Worm (Caenorhabditis elegans) whole organism, midembryonic: Measurements from ENCODE around the gene srbc-5.

Experiments used
- T22C8.4 ChIP-seq: fragments of 200-800 bp; sonication (Bioruptor generic); IDR thresholded peaks from 2 replicates; pipeline ENCODE4 v1.3.6; 2022; ENCODE audit warnings: missing genetic modification characterization, missing compliant biosample characterization
- cog-1 ChIP-seq: sonication (generic microtip); optimal IDR thresholded peaks from 2 replicates; lab custom pipeline; 2016; ENCODE audit warnings: missing genetic modification characterization, missing compliant biosample characterization
- flt-1 ChIP-seq: fragments of 200-800 bp; sonication (Bioruptor generic); IDR thresholded peaks from 2 replicates; pipeline ENCODE4 v1.3.6; 2022; ENCODE audit warnings: missing genetic modification characterization, missing compliant biosample characterization
- klf-2 ChIP-seq: fragments of 200-800 bp; sonication (Bioruptor generic); conservative IDR thresholded peaks from 2 replicates; pipeline ENCODE4 v1.3.6; 2022; ENCODE audit warnings: missing genetic modification reagents, missing genetic modification characterization, missing compliant biosample characterization
- med-1 ChIP-seq: sonication (generic microtip); optimal IDR thresholded peaks from 2 replicates; lab custom pipeline; 2017; ENCODE audit warnings: missing genetic modification characterization, mild to moderate bottlenecking, missing compliant biosample characterization, antibody characterized with exemption, missing genetic modification reagents; ENCODE audit not compliant: insufficient read depth
- ref-1 ChIP-seq: fragments of 200-800 bp; sonication (Bioruptor generic); conservative IDR thresholded peaks from 2 replicates; pipeline ENCODE4 v1.3.6; 2022; ENCODE audit warnings: missing genetic modification reagents, missing genetic modification characterization, missing compliant biosample characterization
- tab-1 ChIP-seq: fragments of 200-800 bp; sonication (Bioruptor generic); IDR thresholded peaks from 2 replicates; pipeline ENCODE4 v1.3.6; 2022; ENCODE audit warnings: missing genetic modification characterization, missing compliant biosample characterization
- ztf-23 ChIP-seq: fragments of 200-800 bp; sonication (Bioruptor generic); IDR thresholded peaks from 2 replicates; pipeline ENCODE4 v1.3.6; 2022; ENCODE audit warnings: missing genetic modification reagents, missing genetic modification characterization, missing compliant biosample characterization
- ztf-29 ChIP-seq: fragments of 200-800 bp; sonication (Bioruptor generic); IDR thresholded peaks from 2 replicates; pipeline ENCODE4 v1.3.6; 2022; ENCODE audit warnings: missing genetic modification reagents, missing genetic modification characterization, missing compliant biosample characterization

Gene srbc-5

ce11 chrV:3244703-3245102, 15.5 kb upstream of the srbc-5 start, which contains the start of gene srj-7:
Gene srj-7 (plus strand): TSS chrV:3245003.
- no peak for TF ChIP-seq med-1 (GFP tag; lab: Kevin White, UChicago)
- TF ChIP-seq tab-1 (GFP tag; lab: Robert Waterston, UW) = no peak

- no peak for TF ChIP-seq ztf-29 (GFP tag; lab: Robert Waterston, UW)
- TF ChIP-seq ref-1 (GFP tag; lab: Robert Waterston, UW) = no peak
- TF ChIP-seq T22C8.4 (GFP tag; lab: Robert Waterston, UW) = no peak
- TF ChIP-seq tab-1 (GFP tag; lab: Robert Waterston, UW) = no peak
- TF ChIP-seq klf-2 (GFP tag; lab: Robert Waterston, UW) = no peak
- TF ChIP-seq cog-1 (tag; lab: Kevin White, UChicago) = no peak
Measured at ce11 chrV:3247515-3247914, 12.7 kb upstream of the srbc-5 start, which contains the start of gene srj-8. Gene srj-8 (plus strand): TSS chrV:3247815.

- TF ChIP-seq flt-1 (no peak), tab-1 (GFP tag; lab: Robert Waterston, UW) (no peak), ztf-23 (GFP tag; lab: Robert Waterston, UW) (no peak), T22C8.4 (GFP tag; lab: Robert Waterston, UW) (no peak), med-1 (GFP tag; lab: Kevin White, UChicago) (no peak), ztf-29 (GFP tag; lab: Robert Waterston, UW) (no peak), ref-1 (GFP tag; lab: Robert Waterston, UW) (no peak), klf-2 (GFP tag; lab: Robert Waterston, UW) (no peak), cog-1 (tag; lab: Kevin White, UChicago) (no peak)
Measured at ce11 chrV:3250153-3250552, 10.0 kb upstream of the srbc-5 start, which contains the start of gene T28A11.13. Gene T28A11.13 (minus strand): TSS chrV:3250253.

- no peak for TF ChIP-seq tab-1 (GFP tag; lab: Robert Waterston, UW)
- TF ChIP-seq flt-1 = no peak
- no peak for TF ChIP-seq ztf-29 (GFP tag; lab: Robert Waterston, UW)
- TF ChIP-seq ref-1 (GFP tag; lab: Robert Waterston, UW) = no peak
- TF ChIP-seq ztf-23 (GFP tag; lab: Robert Waterston, UW) = no peak
- TF ChIP-seq T22C8.4 (GFP tag; lab: Robert Waterston, UW) = no peak
Measured at ce11 chrV:3256051-3256450, 4.1 kb upstream of the srbc-5 start, which contains the start of gene srt-63. Gene srt-63 (minus strand): TSS chrV:3256151.

ce11 chrV:3256809-3257208, 3.4 kb upstream of the srbc-5 start:
- no peak for TF ChIP-seq ztf-29 (GFP tag; lab: Robert Waterston, UW)
- TF ChIP-seq ztf-23 (GFP tag; lab: Robert Waterston, UW) = no peak
- TF ChIP-seq cog-1 (tag; lab: Kevin White, UChicago) = no peak
- no peak for TF ChIP-seq ref-1 (GFP tag; lab: Robert Waterston, UW)
- TF ChIP-seq klf-2 (GFP tag; lab: Robert Waterston, UW) = no peak
- no peak for TF ChIP-seq flt-1
- no peak for TF ChIP-seq med-1 (GFP tag; lab: Kevin White, UChicago)
- TF ChIP-seq tab-1 (GFP tag; lab: Robert Waterston, UW) = no peak

- TF ChIP-seq tab-1 (GFP tag; lab: Robert Waterston, UW) (no peak), ztf-23 (GFP tag; lab: Robert Waterston, UW) (no peak), klf-2 (GFP tag; lab: Robert Waterston, UW) (no peak), cog-1 (tag; lab: Kevin White, UChicago) (no peak), ref-1 (GFP tag; lab: Robert Waterston, UW) (no peak), T22C8.4 (GFP tag; lab: Robert Waterston, UW) (no peak), flt-1 (no peak), ztf-29 (GFP tag; lab: Robert Waterston, UW) (no peak), med-1 (GFP tag; lab: Kevin White, UChicago) (no peak)
Measured at ce11 chrV:3257277-3257676, 2.9 kb upstream of the srbc-5 start, which contains the start of gene T28A11.22. Gene T28A11.22 (plus strand): TSS chrV:3257577.

- TF ChIP-seq tab-1 (GFP tag; lab: Robert Waterston, UW) (no peak), flt-1 (no peak), klf-2 (GFP tag; lab: Robert Waterston, UW) (no peak), ztf-29 (GFP tag; lab: Robert Waterston, UW) (no peak), cog-1 (tag; lab: Kevin White, UChicago) (no peak), T22C8.4 (GFP tag; lab: Robert Waterston, UW) (no peak), med-1 (GFP tag; lab: Kevin White, UChicago) (no peak), ztf-23 (GFP tag; lab: Robert Waterston, UW) (no peak), ref-1 (GFP tag; lab: Robert Waterston, UW) (no peak)
Measured at ce11 chrV:3259168-3259622, 980 bp upstream of the srbc-5 start, which contains the start of gene T28A11.16. Gene T28A11.16 (minus strand): TSS chrV:3259218.

ce11 chrV:3266189-3266588, 6.0 kb downstream of the srbc-5 start, which contains the start of gene T28A11.17:
Gene T28A11.17 (minus strand): TSS chrV:3266289.
- TF ChIP-seq ztf-23 (GFP tag; lab: Robert Waterston, UW) (no peak), cog-1 (tag; lab: Kevin White, UChicago) (no peak), flt-1 (no peak)

- no peak for TF ChIP-seq cog-1 (tag; lab: Kevin White, UChicago)
- TF ChIP-seq ref-1 (GFP tag; lab: Robert Waterston, UW) = no peak
- no peak for TF ChIP-seq tab-1 (GFP tag; lab: Robert Waterston, UW)
- TF ChIP-seq T22C8.4 (GFP tag; lab: Robert Waterston, UW) = no peak
- no peak for TF ChIP-seq ztf-23 (GFP tag; lab: Robert Waterston, UW)
- no peak for TF ChIP-seq ztf-29 (GFP tag; lab: Robert Waterston, UW)
- TF ChIP-seq klf-2 (GFP tag; lab: Robert Waterston, UW) = no peak
- TF ChIP-seq med-1 (GFP tag; lab: Kevin White, UChicago) = no peak
- no peak for TF ChIP-seq flt-1
Measured at ce11 chrV:3267950-3268349, 7.8 kb downstream of the srbc-5 start, which contains the start of gene T28A11.18. Gene T28A11.18 (minus strand): TSS chrV:3268050.
